Worm (Caenorhabditis elegans) whole organism, late embryonic: ENCODE data around the gene ddx-15.

Experiments
- F13H6.1 ChIP-seq: sonication (generic microtip); optimal IDR thresholded peaks from 2 replicates; lab custom pipeline; 2016; ENCODE audit warnings: missing genetic modification characterization, missing compliant biosample characterization
- K09A11.1 ChIP-seq: sonication (generic microtip); optimal IDR thresholded peaks from 2 replicates; lab custom pipeline; 2017; ENCODE audit warnings: antibody characterized with exemption, mild to moderate bottlenecking, missing genetic modification characterization, missing compliant biosample characterization; ENCODE audit not compliant: insufficient read depth
- T23F11.4 ChIP-seq: fragments of 200-800 bp; sonication (Bioruptor generic); optimal IDR thresholded peaks from 2 replicates; lab custom pipeline; 2018; ENCODE audit warnings: mild to moderate bottlenecking, missing genetic modification characterization, missing compliant biosample characterization
- ceh-18 ChIP-seq: sonication (generic microtip); optimal IDR thresholded peaks from 2 replicates; lab custom pipeline; 2016; ENCODE audit warnings: missing genetic modification characterization, missing compliant biosample characterization
- ceh-19 ChIP-seq: fragments of 200-800 bp; sonication (Bioruptor generic); optimal IDR thresholded peaks from 2 replicates; lab custom pipeline; 2018; ENCODE audit warnings: mild to moderate bottlenecking, missing genetic modification characterization, missing compliant biosample characterization
- ceh-2 ChIP-seq: sonication (generic microtip); optimal IDR thresholded peaks from 2 replicates; lab custom pipeline; 2016; ENCODE audit warnings: missing genotype, missing genetic modification characterization, missing compliant biosample characterization
- ceh-22 ChIP-seq: sonication (generic microtip); optimal IDR thresholded peaks from 2 replicates; lab custom pipeline; 2017; ENCODE audit warnings: missing biosample characterization, missing genetic modification characterization
- ceh-30 ChIP-seq: fragments of 150-350 bp; optimal IDR thresholded peaks from 2 replicates; lab custom pipeline; 2014; ENCODE audit warnings: missing biosample characterization, missing genetic modification characterization
- ceh-34 ChIP-seq: sonication (generic microtip); optimal IDR thresholded peaks from 2 replicates; lab custom pipeline; 2016; ENCODE audit warnings: mild to moderate bottlenecking, missing genetic modification characterization, missing compliant biosample characterization
- ceh-48 ChIP-seq: sonication (generic microtip); optimal IDR thresholded peaks from 2 replicates; lab custom pipeline; 2016; ENCODE audit warnings: missing genetic modification characterization, inconsistent platforms, missing compliant biosample characterization
- dmd-4 ChIP-seq: sonication (generic microtip); optimal IDR thresholded peaks from 2 replicates; lab custom pipeline; 2016; ENCODE audit warnings: borderline replicate concordance, missing genetic modification characterization, missing compliant biosample characterization
- dve-1 ChIP-seq: sonication (generic microtip); optimal IDR thresholded peaks from 2 replicates; lab custom pipeline; 2017; ENCODE audit warnings: antibody characterized with exemption, mild to moderate bottlenecking, missing genetic modification characterization, missing compliant biosample characterization
- elt-2 ChIP-seq: sonication (generic microtip); optimal IDR thresholded peaks from 2 replicates; lab custom pipeline; 2016; ENCODE audit warnings: missing genetic modification reagents, missing genetic modification characterization, missing compliant biosample characterization
- ets-4 ChIP-seq: sonication (generic microtip); optimal IDR thresholded peaks from 2 replicates; lab custom pipeline; 2016; ENCODE audit warnings: missing genetic modification characterization, missing compliant biosample characterization
- eyg-1 ChIP-seq: sonication (generic microtip); optimal IDR thresholded peaks from 2 replicates; lab custom pipeline; 2016; ENCODE audit warnings: missing genotype, missing genetic modification characterization, missing compliant biosample characterization
- fax-1 ChIP-seq: sonication (generic microtip); optimal IDR thresholded peaks from 2 replicates; lab custom pipeline; 2016; ENCODE audit warnings: missing genotype, missing genetic modification characterization, missing compliant biosample characterization
- fkh-10 ChIP-seq: fragments of 150-350 bp; optimal IDR thresholded peaks from 2 replicates; lab custom pipeline; 2014; ENCODE audit warnings: missing biosample characterization, missing genetic modification reagents, missing genetic modification characterization
- gmeb-2 ChIP-seq: sonication (generic microtip); optimal IDR thresholded peaks from 2 replicates; lab custom pipeline; 2016; ENCODE audit warnings: missing genetic modification characterization, inconsistent platforms, missing compliant biosample characterization
- hlh-13 ChIP-seq: fragments of 200-800 bp; sonication (Bioruptor generic); optimal IDR thresholded peaks from 2 replicates; lab custom pipeline; 2018; ENCODE audit warnings: mild to moderate bottlenecking, missing genetic modification characterization, missing compliant biosample characterization
- hlh-30 ChIP-seq: sonication (generic microtip); optimal IDR thresholded peaks from 2 replicates; lab custom pipeline; 2017; ENCODE audit warnings: antibody characterized with exemption, missing genetic modification characterization, missing compliant biosample characterization; ENCODE audit not compliant: insufficient read depth
- hlh-6 ChIP-seq: sonication (generic microtip); optimal IDR thresholded peaks from 2 replicates; lab custom pipeline; 2016; ENCODE audit warnings: missing genotype, missing genetic modification characterization, missing compliant biosample characterization
- hlh-8 ChIP-seq: sonication (generic microtip); optimal IDR thresholded peaks from 2 replicates; lab custom pipeline; 2016; ENCODE audit warnings: missing genotype, missing genetic modification characterization, missing compliant biosample characterization
- lim-6 ChIP-seq: sonication (generic microtip); optimal IDR thresholded peaks from 2 replicates; lab custom pipeline; 2016; ENCODE audit warnings: missing genetic modification characterization, missing compliant biosample characterization
- lin-11 ChIP-seq: fragments of 200-800 bp; sonication (Bioruptor generic); optimal IDR thresholded peaks from 2 replicates; lab custom pipeline; 2018; ENCODE audit warnings: mild to moderate bottlenecking, missing genetic modification characterization, missing compliant biosample characterization
- madf-2 ChIP-seq: sonication (generic microtip); optimal IDR thresholded peaks from 2 replicates; lab custom pipeline; 2017; ENCODE audit warnings: missing genetic modification characterization, missing compliant biosample characterization
- mec-3 ChIP-seq: sonication (generic microtip); optimal IDR thresholded peaks from 2 replicates; lab custom pipeline; 2016; ENCODE audit warnings: borderline replicate concordance, missing genetic modification characterization, missing compliant biosample characterization
- nfya-1 ChIP-seq: sonication (generic microtip); optimal IDR thresholded peaks from 2 replicates; lab custom pipeline; 2017; ENCODE audit warnings: missing genetic modification characterization, mild to moderate bottlenecking, missing compliant biosample characterization, antibody characterized with exemption, moderate library complexity
- nhr-11 ChIP-seq: fragments of 150-350 bp; optimal IDR thresholded peaks from 2 replicates; lab custom pipeline; 2014; ENCODE audit warnings: missing biosample characterization, missing genetic modification characterization
- nhr-232 ChIP-seq: sonication (generic microtip); optimal IDR thresholded peaks from 2 replicates; lab custom pipeline; 2016; ENCODE audit warnings: missing genetic modification characterization, missing compliant biosample characterization
- npax-4 ChIP-seq: sonication (generic microtip); optimal IDR thresholded peaks from 2 replicates; lab custom pipeline; 2016; ENCODE audit warnings: missing genetic modification characterization, missing compliant biosample characterization
- pax-1 ChIP-seq: fragments of 150-350 bp; optimal IDR thresholded peaks from 2 replicates; lab custom pipeline; 2014; ENCODE audit warnings: missing biosample characterization, missing genetic modification characterization
- pha-2 ChIP-seq: sonication (generic microtip); optimal IDR thresholded peaks from 2 replicates; lab custom pipeline; 2017; ENCODE audit warnings: mild to moderate bottlenecking, missing genetic modification characterization, missing compliant biosample characterization
- pha-4 ChIP-seq: fragments of 150-350 bp; optimal IDR thresholded peaks from 2 replicates; lab custom pipeline; 2018; ENCODE audit warnings: missing biosample characterization, missing genetic modification reagents, missing genetic modification characterization
- pqm-1 ChIP-seq: sonication (generic microtip); optimal IDR thresholded peaks from 2 replicates; lab custom pipeline; 2016; ENCODE audit warnings: missing genetic modification characterization, missing compliant biosample characterization
- ref-2 ChIP-seq: sonication (generic microtip); optimal IDR thresholded peaks from 2 replicates; lab custom pipeline; 2016; ENCODE audit warnings: missing genetic modification characterization, missing compliant biosample characterization
- sox-2 ChIP-seq: fragments of 200-800 bp; sonication (Bioruptor generic); IDR thresholded peaks from 2 replicates; pipeline ENCODE4 v1.3.6; 2022; ENCODE audit warnings: missing genetic modification reagents, missing genetic modification characterization, missing compliant biosample characterization
- sox-4 ChIP-seq: sonication (generic microtip); optimal IDR thresholded peaks from 2 replicates; lab custom pipeline; 2017; ENCODE audit warnings: mild to moderate bottlenecking, missing genetic modification characterization, inconsistent platforms, missing compliant biosample characterization
- ttx-3 ChIP-seq: sonication (generic microtip); optimal IDR thresholded peaks from 2 replicates; lab custom pipeline; 2016; ENCODE audit warnings: missing genetic modification reagents, missing genetic modification characterization, missing compliant biosample characterization
- unc-3 ChIP-seq, 2 experiments: fragments of 200-800 bp in 1 of 2; sonication (Bioruptor generic) in 1 of 2; sonication (generic microtip) in 1 of 2; conservative IDR thresholded peaks in 1 of 2; optimal IDR thresholded peaks in 1 of 2; 2 replicates each; pipeline versions ENCODE4 v1.3.6 to Lab custom; 2016 to 2022; ENCODE audit warnings: missing compliant biosample characterization in 2 of 2, missing genetic modification characterization in 2 of 2, missing genetic modification reagents in 1 of 2

Gene ddx-15

ce11 chrIII:5546730-5547129 lies 44.8 kb downstream of the ddx-15 start, which contains the start of gene F09F7.5:
TSS of gene F09F7.5 (plus strand) at chrIII:5546987.
- no peak for TF ChIP-seq nfya-1 (tag; lab: Kevin White, UChicago)
- TF ChIP-seq nhr-232 = no peak
- TF ChIP-seq ceh-22 = no peak
- TF ChIP-seq elt-2 (tag; lab: Kevin White, UChicago) = peak; percentile 26
- TF ChIP-seq sox-4 (tag; lab: Kevin White, UChicago) = no peak
- TF ChIP-seq hlh-8 (tag; lab: Kevin White, UChicago) = no peak
- no peak for TF ChIP-seq pha-4 (tag; lab: Kevin White, UChicago)
- no peak for TF ChIP-seq unc-3 (GFP tag; conservative IDR thresholded peaks at IDR 0.05; lab: Robert Waterston, UW)
- TF ChIP-seq unc-3 (tag; optimal IDR thresholded peaks at IDR 0.05; lab: Kevin White, UChicago) = no peak
- TF ChIP-seq hlh-6 (tag; lab: Kevin White, UChicago) = no peak

DNA sequence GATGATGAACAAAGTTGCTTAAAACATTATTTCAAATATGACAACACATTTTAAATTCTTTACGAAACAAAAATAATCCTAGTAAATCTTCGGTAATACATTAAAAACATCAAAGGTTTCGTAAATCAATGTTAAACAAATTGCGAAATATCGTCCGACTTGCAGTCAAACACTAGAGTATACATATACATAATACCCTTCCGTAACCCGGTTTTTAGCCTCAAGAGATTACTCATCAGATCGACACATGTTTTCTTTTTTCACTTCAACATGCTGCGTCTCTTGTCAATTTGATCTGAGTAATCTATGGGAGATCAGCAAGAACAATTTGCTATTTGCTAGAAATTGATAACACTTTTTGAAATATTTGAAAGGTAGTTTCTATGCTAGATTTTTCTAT lies 45.2 kb downstream of the ddx-15 start:
- no peak for TF ChIP-seq pha-4 (tag; lab: Kevin White, UChicago)
- no peak for TF ChIP-seq ceh-22
- TF ChIP-seq eyg-1 (tag; lab: Kevin White, UChicago) = no peak
- no peak for TF ChIP-seq F13H6.1 (tag; lab: Kevin White, UChicago)
- TF ChIP-seq gmeb-2 (tag; lab: Kevin White, UChicago) = no peak
- no peak for TF ChIP-seq sox-2 (GFP tag; lab: Robert Waterston, UW)
- TF ChIP-seq, all 69 proteins: peak for 0

ce11 chrIII:5543727-5544345 lies 47.7 kb downstream of the ddx-15 start, which contains the start of gene D1044.1:
TSS of gene D1044.1 (plus strand) at chrIII:5544295.
- TF ChIP-seq dmd-4 (tag; lab: Kevin White, UChicago) = no peak
- no peak for TF ChIP-seq pha-2 (tag; lab: Kevin White, UChicago)
- TF ChIP-seq ceh-48 (tag; lab: Kevin White, UChicago) = no peak
- no peak for TF ChIP-seq fax-1 (tag; lab: Kevin White, UChicago)
- TF ChIP-seq ceh-18 (tag; lab: Kevin White, UChicago) = no peak
- no peak for TF ChIP-seq eyg-1 (tag; lab: Kevin White, UChicago)
- no peak for TF ChIP-seq T23F11.4 (GFP tag; lab: Kevin White, UChicago)
- no peak for TF ChIP-seq mec-3
- no peak for TF ChIP-seq nhr-232
- no peak for TF ChIP-seq ceh-30
- TF ChIP-seq hlh-30 (tag; lab: Kevin White, UChicago) = no peak
- no peak for TF ChIP-seq ref-2 (tag; lab: Kevin White, UChicago)
- no peak for TF ChIP-seq ceh-19
- no peak for TF ChIP-seq hlh-8 (tag; lab: Kevin White, UChicago)
- no peak for TF ChIP-seq lin-11
- TF ChIP-seq pqm-1 (tag; lab: Kevin White, UChicago) = no peak
- TF ChIP-seq madf-2 (tag; lab: Kevin White, UChicago) = no peak
- TF ChIP-seq pha-4 (tag; lab: Kevin White, UChicago) = no peak
- TF ChIP-seq lim-6 (tag; lab: Kevin White, UChicago) = no peak

DNA sequence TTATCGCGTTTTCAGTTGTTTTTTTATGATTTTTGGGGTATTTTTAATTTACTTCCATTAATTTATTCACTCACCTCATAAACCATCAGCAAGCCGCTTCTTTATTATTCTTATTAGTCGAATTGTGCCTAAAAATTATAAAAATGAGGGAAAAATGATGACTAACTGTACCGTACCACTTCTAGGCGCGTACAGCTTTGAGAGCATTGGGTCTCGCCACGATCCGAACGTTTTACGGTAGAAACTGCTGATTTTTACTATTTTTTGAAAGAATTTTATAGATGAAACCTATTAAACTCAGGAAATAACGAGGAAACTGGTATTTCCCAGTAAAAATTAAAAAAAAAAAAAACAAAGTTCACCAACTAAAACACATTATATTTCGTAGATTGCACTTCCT lies 48.5 kb downstream of the ddx-15 start, which contains the start of gene D1044.6:
TSS of gene D1044.6 (minus strand) at position 128 of the 400 bp plus-strand sequence.
- TF ChIP-seq ets-4 = no peak
- no peak for TF ChIP-seq nhr-11
- TF ChIP-seq ceh-18 (tag; lab: Kevin White, UChicago) = no peak
- no peak for TF ChIP-seq ceh-34 (tag; lab: Kevin White, UChicago)
- TF ChIP-seq ceh-19 = no peak
- TF ChIP-seq npax-4 (tag; lab: Kevin White, UChicago) = no peak
- no peak for TF ChIP-seq dmd-4 (tag; lab: Kevin White, UChicago)
- TF ChIP-seq nhr-232 = no peak
- no peak for TF ChIP-seq ref-2 (tag; lab: Kevin White, UChicago)
- TF ChIP-seq sox-4 (tag; lab: Kevin White, UChicago) = no peak
- TF ChIP-seq nfya-1 (tag; lab: Kevin White, UChicago) = no peak
- TF ChIP-seq pax-1 (tag; lab: Kevin White, UChicago) = no peak
- TF ChIP-seq hlh-30 (tag; lab: Kevin White, UChicago) = no peak
- no peak for TF ChIP-seq fkh-10 (GFP tag; lab: Kevin White, UChicago)
- TF ChIP-seq dve-1 (tag; lab: Kevin White, UChicago) = no peak
- no peak for TF ChIP-seq ttx-3
- no peak for TF ChIP-seq K09A11.1 (tag; lab: Kevin White, UChicago)
- no peak for TF ChIP-seq hlh-13 (GFP tag; lab: Kevin White, UChicago)
- no peak for TF ChIP-seq ceh-2 (tag; lab: Kevin White, UChicago)
